Worm (Caenorhabditis elegans): Measurements from ENCODE around the gene str-150.

ce11 chrV:16552929-16553328 lies 30.1 kb upstream of the str-150 start, which contains the start of gene Y32B12B.4:
- no peak for TF ChIP-seq egl-5 (tag; optimal IDR thresholded peaks at IDR 0.05)
- no peak for TF ChIP-seq elt-1 (tag; optimal IDR thresholded peaks at IDR 0.05)
- no peak for TF ChIP-seq elt-2 (tag; optimal IDR thresholded peaks at IDR 0.05)
- TF ChIP-seq pha-4 (tag; optimal IDR thresholded peaks at IDR 0.05) = no peak
- TF ChIP-seq ama-1 (optimal IDR thresholded peaks at IDR 0.05) = no peak
- no peak for TF ChIP-seq unc-62 (GFP tag; optimal IDR thresholded peaks at IDR 0.05)
- TF ChIP-seq nhr-25 (tag; optimal IDR thresholded peaks at IDR 0.05) = no peak

Data from whole organism, L3 larva.